Worm (Caenorhabditis elegans): Measurements from ENCODE around the gene nipi-3.

ce11 chrX:15633964-15634363 is 26.2 kb downstream of the nipi-3 start:
- TF ChIP-seq fos-1 (tag; optimal IDR thresholded peaks at IDR 0.05) (no peak), Y75B8A.6 (GFP tag; IDR thresholded peaks at IDR 0.05) (no peak), egl-27 (tag; optimal IDR thresholded peaks at IDR 0.05) (no peak), tag-97 (GFP tag; IDR thresholded peaks at IDR 0.05) (no peak), pqm-1 (tag; optimal IDR thresholded peaks at IDR 0.05) (no peak), duxl-1 (tag; optimal IDR thresholded peaks at IDR 0.05; ENCODE audit: poor library complexity) (no peak)

Data from whole organism, L4 larva.